Worm (Caenorhabditis elegans) whole organism, mixed stage, embryonic: ENCODE measurements around the gene snt-3.

Experiments
- bed-3 ChIP-seq: fragments of 200-800 bp; sonication (Bioruptor generic); optimal IDR thresholded peaks from 3 replicates; lab custom pipeline; 2018; ENCODE audit warnings: mild to moderate bottlenecking, missing genetic modification characterization, moderate library complexity, missing compliant biosample characterization
- blmp-1 ChIP-seq: fragments of 150-350 bp; optimal IDR thresholded peaks from 2 replicates; lab custom pipeline; 2014; ENCODE audit warnings: missing biosample characterization, missing genetic modification characterization
- ceh-43 ChIP-seq: fragments of 200-800 bp; sonication (Bioruptor generic); optimal IDR thresholded peaks from 2 replicates; lab custom pipeline; 2018; ENCODE audit warnings: mild to moderate bottlenecking, missing genetic modification characterization, moderate library complexity, missing compliant biosample characterization
- ceh-83 ChIP-seq: fragments of 200-800 bp; sonication (Bioruptor generic); optimal IDR thresholded peaks from 2 replicates; lab custom pipeline; 2018; ENCODE audit warnings: mild to moderate bottlenecking, missing genetic modification characterization, missing compliant biosample characterization
- ces-1 ChIP-seq: fragments of 150-350 bp; optimal IDR thresholded peaks from 2 replicates; lab custom pipeline; 2014; ENCODE audit warnings: missing biosample characterization, missing genetic modification reagents, missing genetic modification characterization
- cnd-1 ChIP-seq: fragments of 200-800 bp; sonication (Bioruptor generic); optimal IDR thresholded peaks from 2 replicates; lab custom pipeline; 2018; ENCODE audit warnings: mild to moderate bottlenecking, missing genetic modification characterization, missing compliant biosample characterization
- drap-1 ChIP-seq: fragments of 200-800 bp; sonication (Bioruptor generic); optimal IDR thresholded peaks from 3 replicates; lab custom pipeline; 2018; ENCODE audit warnings: mild to moderate bottlenecking, missing genetic modification characterization, missing compliant biosample characterization
- elt-1 ChIP-seq: sonication (generic microtip); optimal IDR thresholded peaks from 2 replicates; lab custom pipeline; 2017; ENCODE audit warnings: missing genetic modification characterization, mild to moderate bottlenecking, missing compliant biosample characterization, antibody characterized with exemption, moderate library complexity, borderline replicate concordance; ENCODE audit not compliant: insufficient read depth
- ham-2 ChIP-seq: fragments of 200-800 bp; sonication (Bioruptor generic); optimal IDR thresholded peaks from 2 replicates; lab custom pipeline; 2018; ENCODE audit warnings: mild to moderate bottlenecking, missing genetic modification characterization, missing compliant biosample characterization
- hlh-1 ChIP-seq: fragments of 150-350 bp; optimal IDR thresholded peaks from 2 replicates; lab custom pipeline; 2014; ENCODE audit warnings: missing biosample characterization, missing genetic modification reagents, missing genetic modification characterization
- lin-13 ChIP-seq: fragments of 150-350 bp; optimal IDR thresholded peaks from 2 replicates; lab custom pipeline; 2014; ENCODE audit warnings: missing biosample characterization, missing genetic modification characterization
- lin-32 ChIP-seq: fragments of 200-800 bp; sonication (Bioruptor generic); optimal IDR thresholded peaks from 2 replicates; lab custom pipeline; 2018; ENCODE audit warnings: mild to moderate bottlenecking, missing genetic modification characterization, missing compliant biosample characterization
- mab-5 ChIP-seq: fragments of 150-350 bp; optimal IDR thresholded peaks from 2 replicates; lab custom pipeline; 2014; ENCODE audit warnings: missing biosample characterization, missing genetic modification characterization
- mep-1 ChIP-seq: fragments of 150-350 bp; optimal IDR thresholded peaks from 2 replicates; lab custom pipeline; 2017; ENCODE audit warnings: missing biosample characterization, missing genetic modification reagents, missing genetic modification characterization, inconsistent platforms
- nhr-12 ChIP-seq: fragments of 150-350 bp; optimal IDR thresholded peaks from 2 replicates; lab custom pipeline; 2014; ENCODE audit warnings: missing biosample characterization, missing genetic modification characterization
- nhr-237 ChIP-seq: fragments of 150-350 bp; optimal IDR thresholded peaks from 2 replicates; lab custom pipeline; 2014; ENCODE audit warnings: missing biosample characterization, missing genetic modification characterization
- nhr-28 ChIP-seq: fragments of 150-350 bp; optimal IDR thresholded peaks from 2 replicates; lab custom pipeline; 2014; ENCODE audit warnings: missing biosample characterization, missing genetic modification characterization
- nhr-76 ChIP-seq: sonication (generic microtip); optimal IDR thresholded peaks from 2 replicates; lab custom pipeline; 2017; ENCODE audit warnings: missing biosample characterization, missing genetic modification characterization
- pha-4 ChIP-seq: fragments of 150-350 bp; optimal IDR thresholded peaks from 2 replicates; lab custom pipeline; 2018; ENCODE audit warnings: missing biosample characterization, missing genetic modification reagents, missing genetic modification characterization
- sem-2 ChIP-seq: fragments of 200-800 bp; sonication (Bioruptor generic); optimal IDR thresholded peaks from 2 replicates; lab custom pipeline; 2018; ENCODE audit warnings: mild to moderate bottlenecking, missing genetic modification characterization, missing compliant biosample characterization
- snpc-4 ChIP-seq: fragments of 150-350 bp; optimal IDR thresholded peaks from 2 replicates; lab custom pipeline; 2014; ENCODE audit warnings: missing biosample characterization, missing genetic modification characterization
- sptf-1 ChIP-seq: sonication (generic microtip); optimal IDR thresholded peaks from 2 replicates; lab custom pipeline; 2017; ENCODE audit warnings: mild to moderate bottlenecking, missing genetic modification characterization, moderate library complexity, missing compliant biosample characterization
- unc-120 ChIP-seq: sonication (generic microtip); optimal IDR thresholded peaks from 2 replicates; lab custom pipeline; 2017; ENCODE audit warnings: missing genetic modification characterization, missing compliant biosample characterization; ENCODE audit not compliant: poor library complexity, severe bottlenecking
- unc-39 ChIP-seq: fragments of 150-350 bp; optimal IDR thresholded peaks from 2 replicates; lab custom pipeline; 2014; ENCODE audit warnings: missing biosample characterization, missing genetic modification characterization
- unc-62 ChIP-seq: fragments of 150-350 bp; optimal IDR thresholded peaks from 2 replicates; lab custom pipeline; 2014; ENCODE audit warnings: missing biosample characterization, missing genetic modification reagents, missing genetic modification characterization
- zip-8 ChIP-seq: fragments of 150-350 bp; optimal IDR thresholded peaks from 2 replicates; lab custom pipeline; 2014; ENCODE audit warnings: missing biosample characterization, missing genetic modification characterization
- ztf-11 ChIP-seq: fragments of 150-350 bp; optimal IDR thresholded peaks from 2 replicates; lab custom pipeline; 2014; ENCODE audit warnings: missing biosample characterization, missing genetic modification characterization

Gene snt-3

ce11 chrV:1378010-1378409 lies 7.2 kb upstream of the snt-3 start:
- TF ChIP-seq pha-4 (no peak), mep-1 (tag; lab: Kevin White, UChicago) (no peak), ham-2 (GFP tag; lab: Kevin White, UChicago) (no peak), sptf-1 (tag; lab: Kevin White, UChicago) (no peak)

- TF ChIP-seq cnd-1: no peak
- TF ChIP-seq lin-32 (GFP tag; lab: Kevin White, UChicago): no peak
Measured at ce11 chrV:1375007-1375406, 4.2 kb upstream of the snt-3 start.

ce11 chrV:1368138-1368537 lies 2.7 kb downstream of the snt-3 start:
- TF ChIP-seq elt-1 (tag; lab: Kevin White, UChicago) (no peak), snpc-4 (tag; lab: Kevin White, UChicago) (no peak), lin-32 (GFP tag; lab: Kevin White, UChicago) (no peak), cnd-1 (no peak), pha-4 (no peak), hlh-1 (tag; lab: Kevin White, UChicago) (no peak), nhr-76 (tag; lab: Kevin White, UChicago) (no peak), nhr-28 (tag; lab: Kevin White, UChicago) (no peak), blmp-1 (no peak), zip-8 (tag; lab: Kevin White, UChicago) (no peak), mab-5 (tag; lab: Kevin White, UChicago) (no peak), ztf-11 (tag; lab: Kevin White, UChicago) (no peak)

- TF ChIP-seq ham-2 (GFP tag; lab: Kevin White, UChicago) (no peak), unc-39 (no peak), mep-1 (tag; lab: Kevin White, UChicago) (no peak), nhr-237 (tag; lab: Kevin White, UChicago) (no peak), lin-13 (tag; lab: Kevin White, UChicago) (no peak), bed-3 (GFP tag; lab: Kevin White, UChicago) (no peak), ces-1 (GFP tag; lab: Kevin White, UChicago) (peak; percentile 31)
Measured at ce11 chrV:1366082-1366481, 4.7 kb downstream of the snt-3 start.

ce11 chrV:1364346-1364745 lies 6.5 kb downstream of the snt-3 start:
- TF ChIP-seq ceh-43: no peak
- no peak for TF ChIP-seq ztf-11 (tag; lab: Kevin White, UChicago)
- no peak for TF ChIP-seq nhr-12 (tag; lab: Kevin White, UChicago)
- no peak for TF ChIP-seq hlh-1 (tag; lab: Kevin White, UChicago)
- TF ChIP-seq unc-62 (GFP tag; lab: Kevin White, UChicago): no peak
- no peak for TF ChIP-seq cnd-1
- TF ChIP-seq ceh-83 (GFP tag; lab: Kevin White, UChicago): no peak
- no peak for TF ChIP-seq ces-1 (GFP tag; lab: Kevin White, UChicago)
- TF ChIP-seq lin-32 (GFP tag; lab: Kevin White, UChicago): no peak
- no peak for TF ChIP-seq bed-3 (GFP tag; lab: Kevin White, UChicago)
- no peak for TF ChIP-seq nhr-28 (tag; lab: Kevin White, UChicago)
- no peak for TF ChIP-seq unc-120
- TF ChIP-seq lin-13 (tag; lab: Kevin White, UChicago): no peak
- TF ChIP-seq unc-39: no peak
- no peak for TF ChIP-seq ham-2 (GFP tag; lab: Kevin White, UChicago)

ce11 chrV:1362027-1362426 lies 8.8 kb downstream of the snt-3 start:
- TF ChIP-seq ces-1 (GFP tag; lab: Kevin White, UChicago): peak; percentile 68
- TF ChIP-seq zip-8 (tag; lab: Kevin White, UChicago): no peak

- TF ChIP-seq ceh-83 (GFP tag; lab: Kevin White, UChicago) (no peak), drap-1 (GFP tag; lab: Kevin White, UChicago) (no peak), sem-2 (GFP tag; lab: Kevin White, UChicago) (no peak)
Measured at ce11 chrV:1358051-1358450, 12.8 kb downstream of the snt-3 start, which contains the start of gene Y75B7AL.2. Gene Y75B7AL.2 (minus strand): TSS chrV:1358151.
